Worm (Caenorhabditis elegans) whole organism, L3 larva: ENCODE measurements around the gene F26D10.13.

Experiments
- ZK546.5 ChIP-seq: sonication (generic microtip); optimal IDR thresholded peaks from 2 replicates; lab custom pipeline; 2017; ENCODE audit warnings: missing biosample characterization, missing genetic modification characterization
- ama-1 ChIP-seq: fragments of 150-350 bp; optimal IDR thresholded peaks from 2 replicates; lab custom pipeline; 2018
- ceh-16 ChIP-seq: sonication (generic microtip); optimal IDR thresholded peaks from 2 replicates; lab custom pipeline; 2017; ENCODE audit warnings: missing biosample characterization, missing genetic modification characterization
- ceh-28 ChIP-seq: fragments of 150-350 bp; optimal IDR thresholded peaks from 2 replicates; lab custom pipeline; 2014; ENCODE audit warnings: missing biosample characterization, missing genetic modification reagents, missing genetic modification characterization
- ceh-82 ChIP-seq: fragments of 150-350 bp; optimal IDR thresholded peaks from 2 replicates; lab custom pipeline; 2014; ENCODE audit warnings: missing biosample characterization, missing genetic modification characterization
- ceh-9 ChIP-seq: sonication (generic microtip); optimal IDR thresholded peaks from 2 replicates; lab custom pipeline; 2018; ENCODE audit warnings: missing biosample characterization, missing genetic modification characterization
- daf-12 ChIP-seq: fragments of 150-350 bp; optimal IDR thresholded peaks from 2 replicates; lab custom pipeline; 2014; ENCODE audit warnings: missing biosample characterization, missing genetic modification reagents, missing genetic modification characterization
- egl-27 ChIP-seq: sonication (generic microtip); optimal IDR thresholded peaks from 4 replicates; lab custom pipeline; 2017; ENCODE audit warnings: missing biosample characterization, missing genetic modification reagents, missing genetic modification characterization
- egl-5 ChIP-seq: fragments of 150-350 bp; optimal IDR thresholded peaks from 2 replicates; lab custom pipeline; 2017; ENCODE audit warnings: missing biosample characterization, missing genetic modification reagents, missing genetic modification characterization, inconsistent platforms
- elt-1 ChIP-seq: fragments of 150-350 bp; optimal IDR thresholded peaks from 2 replicates; lab custom pipeline; 2014; ENCODE audit warnings: missing biosample characterization, missing genetic modification characterization
- elt-2 ChIP-seq: sonication (generic microtip); optimal IDR thresholded peaks from 2 replicates; lab custom pipeline; 2016; ENCODE audit warnings: missing genetic modification reagents, mild to moderate bottlenecking, missing genetic modification characterization, missing compliant biosample characterization
- eor-1 ChIP-seq, 2 experiments: fragments of 150-350 bp; optimal IDR thresholded peaks; 2 replicates each; lab custom pipeline; 2014 to 2018; ENCODE audit warnings: missing biosample characterization in 2 of 2, missing genetic modification characterization in 2 of 2
- fkh-10 ChIP-seq: sonication (generic microtip); optimal IDR thresholded peaks from 2 replicates; lab custom pipeline; 2017; ENCODE audit warnings: missing biosample characterization, missing genetic modification reagents, missing genetic modification characterization
- hmg-11 ChIP-seq: sonication (generic microtip); optimal IDR thresholded peaks from 2 replicates; lab custom pipeline; 2016; ENCODE audit warnings: missing genetic modification characterization, missing compliant biosample characterization
- lin-15B ChIP-seq: fragments of 150-350 bp; optimal IDR thresholded peaks from 2 replicates; lab custom pipeline; 2014; ENCODE audit warnings: missing biosample characterization, missing genetic modification characterization
- lin-39 ChIP-seq: fragments of 150-350 bp; optimal IDR thresholded peaks from 2 replicates; lab custom pipeline; 2018; ENCODE audit warnings: missing biosample characterization, missing genetic modification reagents, missing genetic modification characterization
- lsy-12 ChIP-seq: sonication (generic microtip); optimal IDR thresholded peaks from 2 replicates; lab custom pipeline; 2016; ENCODE audit warnings: mild to moderate bottlenecking, missing genetic modification characterization, missing compliant biosample characterization
- nfya-1 ChIP-seq: sonication (generic microtip); optimal IDR thresholded peaks from 2 replicates; lab custom pipeline; 2017; ENCODE audit warnings: missing genetic modification characterization, mild to moderate bottlenecking, missing compliant biosample characterization, antibody characterized with exemption, moderate library complexity; ENCODE audit not compliant: insufficient read depth
- nhr-11 ChIP-seq: fragments of 150-350 bp; optimal IDR thresholded peaks from 2 replicates; lab custom pipeline; 2014; ENCODE audit warnings: missing biosample characterization, missing genetic modification characterization
- nhr-12 ChIP-seq: fragments of 150-350 bp; optimal IDR thresholded peaks from 2 replicates; lab custom pipeline; 2014; ENCODE audit warnings: missing biosample characterization, missing genetic modification characterization
- nhr-23 ChIP-seq: fragments of 150-350 bp; optimal IDR thresholded peaks from 2 replicates; lab custom pipeline; 2014; ENCODE audit warnings: missing biosample characterization, missing genetic modification reagents, missing genetic modification characterization
- nhr-25 ChIP-seq: sonication (generic microtip); optimal IDR thresholded peaks from 2 replicates; lab custom pipeline; 2017; ENCODE audit warnings: missing biosample characterization, missing genetic modification characterization
- nhr-28 ChIP-seq: fragments of 150-350 bp; optimal IDR thresholded peaks from 2 replicates; lab custom pipeline; 2014; ENCODE audit warnings: missing biosample characterization, missing genetic modification characterization
- nhr-77 ChIP-seq: fragments of 150-350 bp; optimal IDR thresholded peaks from 2 replicates; lab custom pipeline; 2014; ENCODE audit warnings: missing biosample characterization, missing genetic modification characterization
- pha-4 ChIP-seq: fragments of 150-350 bp; optimal IDR thresholded peaks from 2 replicates; lab custom pipeline; 2014; ENCODE audit warnings: missing biosample characterization, missing genetic modification reagents, missing genetic modification characterization
- pqm-1 ChIP-seq: fragments of 150-350 bp; optimal IDR thresholded peaks from 2 replicates; lab custom pipeline; 2017; ENCODE audit warnings: missing biosample characterization, missing genetic modification characterization, inconsistent platforms
- sea-2 ChIP-seq: fragments of 150-350 bp; sonication (generic microtip); optimal IDR thresholded peaks from 4 replicates; lab custom pipeline; 2014; ENCODE audit warnings: missing biosample characterization, missing genetic modification reagents, missing genetic modification characterization
- skn-1 ChIP-seq: fragments of 150-350 bp; optimal IDR thresholded peaks from 2 replicates; lab custom pipeline; 2014; ENCODE audit warnings: missing biosample characterization, missing genetic modification characterization
- snpc-4 ChIP-seq: fragments of 150-350 bp; optimal IDR thresholded peaks from 2 replicates; lab custom pipeline; 2014; ENCODE audit warnings: missing biosample characterization, missing genetic modification characterization
- tbx-2 ChIP-seq: sonication (generic microtip); optimal IDR thresholded peaks from 2 replicates; lab custom pipeline; 2016; ENCODE audit warnings: mild to moderate bottlenecking, missing genetic modification characterization, missing compliant biosample characterization
- unc-39 ChIP-seq: sonication (generic microtip); optimal IDR thresholded peaks from 4 replicates; lab custom pipeline; 2017; ENCODE audit warnings: missing biosample characterization, missing genetic modification characterization
- ztf-4 ChIP-seq: fragments of 150-350 bp; optimal IDR thresholded peaks from 2 replicates; lab custom pipeline; 2014; ENCODE audit warnings: missing biosample characterization, missing genetic modification characterization

F26D10.13 gene

ce11 chrIV:17264714-17265113 is at the start of gene F26D10.13:
Gene F26D10.13 (minus strand): TSS chrIV:17264814.
- TF ChIP-seq ceh-9 (tag; lab: Kevin White, UChicago) = no peak
- no peak for TF ChIP-seq nhr-23 (tag; lab: Kevin White, UChicago)
- no peak for TF ChIP-seq skn-1 (tag; lab: Kevin White, UChicago)
- no peak for TF ChIP-seq lin-15B (tag; lab: Kevin White, UChicago)
- no peak for TF ChIP-seq pqm-1 (tag; lab: Kevin White, UChicago)
- TF ChIP-seq pha-4 (tag; lab: Kevin White, UChicago) = no peak
- TF ChIP-seq elt-1 (tag; lab: Kevin White, UChicago) = no peak
- TF ChIP-seq, all 47 proteins: peak for 0

ce11 chrIV:17311842-17312241 is 47.2 kb upstream of the F26D10.13 start, which contains the start of gene snf-9:
Gene snf-9 (plus strand): TSS chrIV:17312142.
- TF ChIP-seq ztf-4 (no peak), nhr-12 (tag; lab: Kevin White, UChicago) (no peak), ceh-82 (tag; lab: Kevin White, UChicago) (no peak), nhr-23 (tag; lab: Kevin White, UChicago) (no peak), lsy-12 (tag; lab: Kevin White, UChicago) (no peak), nhr-77 (no peak), elt-1 (tag; lab: Kevin White, UChicago) (no peak), egl-27 (tag; lab: Kevin White, UChicago) (no peak), pqm-1 (tag; lab: Kevin White, UChicago) (no peak), daf-12 (tag; lab: Kevin White, UChicago) (no peak), ceh-28 (tag; lab: Kevin White, UChicago) (no peak)

- TF ChIP-seq ZK546.5 (no peak), egl-27 (tag; lab: Kevin White, UChicago) (no peak), egl-5 (no peak), snpc-4 (tag; lab: Kevin White, UChicago) (no peak), ceh-28 (tag; lab: Kevin White, UChicago) (no peak), nhr-11 (tag; lab: Kevin White, UChicago) (no peak), ceh-16 (tag; lab: Kevin White, UChicago) (no peak), nhr-28 (tag; lab: Kevin White, UChicago) (no peak), ama-1 (no peak), fkh-10 (GFP tag; lab: Kevin White, UChicago) (no peak), elt-2 (tag; lab: Kevin White, UChicago) (no peak)
Measured at ce11 chrIV:17308211-17308610, 43.6 kb upstream of the F26D10.13 start, which contains the start of gene T28F3.9. Gene T28F3.9 (plus strand): TSS chrIV:17308511.

ce11 chrIV:17307223-17307622 is 42.6 kb upstream of the F26D10.13 start, which contains the start of gene T28F3.8:
Gene T28F3.8 (minus strand): TSS chrIV:17307323.
- peak; percentile 26 for TF ChIP-seq elt-2 (tag; lab: Kevin White, UChicago)

ce11 chrIV:17301933-17302332 is 37.3 kb upstream of the F26D10.13 start, which contains the start of gene ifta-2:
Gene ifta-2 (minus strand): TSS chrIV:17302033.
- no peak for TF ChIP-seq lin-15B (tag; lab: Kevin White, UChicago)

ce11 chrIV:17294489-17294888 is 29.9 kb upstream of the F26D10.13 start, which contains the start of gene T28F3.5:
Gene T28F3.5 (plus strand): TSS chrIV:17294789.
- TF ChIP-seq elt-2 (tag; lab: Kevin White, UChicago) (no peak), unc-39 (tag; lab: Kevin White, UChicago) (no peak), sea-2 (no peak), snpc-4 (tag; lab: Kevin White, UChicago) (no peak), tbx-2 (tag; lab: Kevin White, UChicago) (no peak), ceh-82 (tag; lab: Kevin White, UChicago) (no peak), ceh-28 (tag; lab: Kevin White, UChicago) (no peak)

- no peak for TF ChIP-seq nfya-1 (tag; lab: Kevin White, UChicago)
- TF ChIP-seq eor-1 (tag; optimal IDR thresholded peaks at IDR 0.05; lab: Kevin White, UChicago) = no peak
- peak; percentile 72 for TF ChIP-seq lin-39
- peak; percentile 32 for TF ChIP-seq lin-15B (tag; lab: Kevin White, UChicago)
- TF ChIP-seq hmg-11 = peak; percentile 40
- TF ChIP-seq nhr-25 (tag; lab: Kevin White, UChicago) = no peak
- peak; percentile 71 for TF ChIP-seq egl-5
- TF ChIP-seq, all 47 proteins: peak for 4
Measured at ce11 chrIV:17293679-17294078, 29.1 kb upstream of the F26D10.13 start.
